Worm (Caenorhabditis elegans): ENCODE data around the gene C05C12.5.

Gene C05C12.5

ce11 chrIV:11298154-11299086 is 37.4 kb upstream of the C05C12.5 start, which contains the start of the genes B0035.15 and dnj-1:
Gene B0035.15 (minus strand): TSS chrIV:11298252.
Gene dnj-1 (plus strand): TSS chrIV:11299036.
- TF ChIP-seq unc-55 (GFP tag; optimal IDR thresholded peaks at IDR 0.05) = peak; percentile 80
- no peak for TF ChIP-seq skn-1 (tag; optimal IDR thresholded peaks at IDR 0.05)
- no peak for TF ChIP-seq lin-13 (GFP tag; optimal IDR thresholded peaks at IDR 0.05)
- TF ChIP-seq egl-27 (tag; optimal IDR thresholded peaks at IDR 0.05) = no peak
- TF ChIP-seq fos-1 (tag; optimal IDR thresholded peaks at IDR 0.05) = peak; percentile 67
- TF ChIP-seq blmp-1 (tag; optimal IDR thresholded peaks at IDR 0.05; ENCODE audit: insufficient read depth) = peak; percentile 51
- TF ChIP-seq zag-1 (tag; optimal IDR thresholded peaks at IDR 0.05) = no peak
- TF ChIP-seq nhr-129 (tag; optimal IDR thresholded peaks at IDR 0.05) = peak; percentile 8
- TF ChIP-seq gmeb-1 (tag; optimal IDR thresholded peaks at IDR 0.05) = peak; percentile 36
- peak; percentile 78 for TF ChIP-seq C34F6.9 (tag; optimal IDR thresholded peaks at IDR 0.05)
- TF ChIP-seq lsy-2 (tag; optimal IDR thresholded peaks at IDR 0.05) = peak in 1 of 2 experiments; percentile 52
- TF ChIP-seq ZK546.5 (tag; optimal IDR thresholded peaks at IDR 0.05) = no peak
- peak; percentile 43 for TF ChIP-seq crh-2 (tag; optimal IDR thresholded peaks at IDR 0.05)
- TF ChIP-seq ztf-11 (tag; optimal IDR thresholded peaks at IDR 0.05) = no peak
- no peak for TF ChIP-seq sma-3 (GFP tag; optimal IDR thresholded peaks at IDR 0.05)
- no peak for TF ChIP-seq nhr-12 (tag; optimal IDR thresholded peaks at IDR 0.05)
- no peak for TF ChIP-seq peb-1 (tag; optimal IDR thresholded peaks at IDR 0.05)
- peak; percentile 19 for TF ChIP-seq F13H6.1 (tag; optimal IDR thresholded peaks at IDR 0.05)

DNA sequence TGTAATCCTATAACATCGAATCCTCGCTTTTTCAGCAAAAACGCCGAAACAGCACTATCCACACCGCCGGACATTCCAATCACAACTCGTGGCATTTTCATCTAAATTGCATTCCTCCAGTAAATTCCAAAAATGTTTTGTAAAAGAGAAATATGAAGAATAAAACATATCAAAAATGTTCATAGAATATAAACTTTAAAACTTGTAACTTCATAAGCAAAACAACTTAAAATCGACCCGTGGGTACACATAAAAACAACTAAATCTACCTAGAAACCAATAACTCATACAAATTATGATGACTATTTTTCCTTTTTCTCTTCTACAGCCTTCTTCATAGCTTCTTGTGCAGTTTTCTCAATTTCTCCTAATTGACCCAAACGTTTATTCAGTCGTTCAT is 35.8 kb upstream of the C05C12.5 start, which contains the start of gene mttu-1:
TSS of gene mttu-1 (minus strand) at position 101 of the 400 bp plus-strand sequence.
- no peak for TF ChIP-seq ceh-16 (tag; optimal IDR thresholded peaks at IDR 0.05)
- TF ChIP-seq ztf-11 (tag; optimal IDR thresholded peaks at IDR 0.05) = no peak
- no peak for TF ChIP-seq ztf-4 (tag; optimal IDR thresholded peaks at IDR 0.05)
- TF ChIP-seq zag-1 (tag; optimal IDR thresholded peaks at IDR 0.05) = no peak
- no peak for TF ChIP-seq nhr-237 (tag; optimal IDR thresholded peaks at IDR 0.05)
- TF ChIP-seq lsy-2 (tag; optimal IDR thresholded peaks at IDR 0.05) = no peak

ce11 chrIV:11288965-11289364 is 28.0 kb upstream of the C05C12.5 start:
- TF ChIP-seq mdl-1 (tag; optimal IDR thresholded peaks at IDR 0.05) (no peak), nhr-129 (tag; optimal IDR thresholded peaks at IDR 0.05) (no peak), unc-55 (GFP tag; optimal IDR thresholded peaks at IDR 0.05) (no peak), F13H6.1 (tag; optimal IDR thresholded peaks at IDR 0.05) (no peak), ztf-4 (tag; optimal IDR thresholded peaks at IDR 0.05) (no peak), ZK546.5 (tag; optimal IDR thresholded peaks at IDR 0.05) (no peak), fos-1 (tag; optimal IDR thresholded peaks at IDR 0.05) (peak; percentile 98), nhr-12 (tag; optimal IDR thresholded peaks at IDR 0.05) (no peak), mbf-1 (tag; optimal IDR thresholded peaks at IDR 0.05) (no peak), ztf-1 (GFP tag; conservative IDR thresholded peaks at IDR 0.05) (no peak), nhr-21 (tag; optimal IDR thresholded peaks at IDR 0.05) (no peak), ztf-11 (tag; optimal IDR thresholded peaks at IDR 0.05) (no peak), lsy-2 (tag; optimal IDR thresholded peaks at IDR 0.05) (no peak), gmeb-1 (tag; optimal IDR thresholded peaks at IDR 0.05) (peak; percentile 45), peb-1 (tag; optimal IDR thresholded peaks at IDR 0.05) (no peak), sma-9 (GFP tag; optimal IDR thresholded peaks at IDR 0.05) (peak; percentile 20), sma-9 (tag; optimal IDR thresholded peaks at IDR 0.05) (no peak), ama-1 (optimal IDR thresholded peaks at IDR 0.05) (no peak), skn-1 (tag; optimal IDR thresholded peaks at IDR 0.05) (peak; percentile 23), crh-2 (tag; optimal IDR thresholded peaks at IDR 0.05) (peak; percentile 58), aly-2 (tag; optimal IDR thresholded peaks at IDR 0.05) (no peak)

ce11 chrIV:11287511-11287910 is 26.5 kb upstream of the C05C12.5 start, which contains the start of gene F54D1.6:
Gene F54D1.6 (plus strand): TSS chrIV:11287811.
- no peak for TF ChIP-seq blmp-1 (tag; optimal IDR thresholded peaks at IDR 0.05; ENCODE audit: insufficient read depth)

ce11 chrIV:11286112-11286511 is 25.1 kb upstream of the C05C12.5 start:
- TF ChIP-seq sma-9 (GFP tag; optimal IDR thresholded peaks at IDR 0.05) (no peak), sma-9 (tag; optimal IDR thresholded peaks at IDR 0.05) (no peak), fos-1 (tag; optimal IDR thresholded peaks at IDR 0.05) (peak; percentile 66)

DNA sequence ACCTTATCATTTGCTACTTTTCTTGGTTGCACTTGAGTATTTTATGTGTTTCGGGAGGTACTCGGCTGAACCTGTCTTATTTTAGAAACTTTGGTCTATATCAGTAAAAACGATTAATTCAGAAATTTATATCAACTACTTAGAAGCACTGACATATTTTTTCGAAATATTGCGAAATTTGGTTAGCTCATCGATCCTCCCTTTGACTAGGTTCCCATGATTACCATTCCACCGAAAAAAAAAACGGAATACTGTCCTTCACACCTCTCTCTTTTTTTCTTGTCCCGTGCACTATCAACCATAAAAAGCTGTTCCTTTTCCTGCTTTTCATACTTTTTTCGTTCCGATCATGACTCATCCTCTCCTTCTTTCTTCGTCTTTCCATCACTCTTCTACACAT is 24.3 kb upstream of the C05C12.5 start:
- TF ChIP-seq skn-1 (tag; optimal IDR thresholded peaks at IDR 0.05) (no peak), sma-9 (GFP tag; optimal IDR thresholded peaks at IDR 0.05) (no peak), sma-9 (tag; optimal IDR thresholded peaks at IDR 0.05) (no peak), nhr-11 (tag; optimal IDR thresholded peaks at IDR 0.05) (no peak), nhr-21 (tag; optimal IDR thresholded peaks at IDR 0.05) (no peak), aly-2 (tag; optimal IDR thresholded peaks at IDR 0.05) (no peak), ztf-11 (tag; optimal IDR thresholded peaks at IDR 0.05) (no peak)

All from whole organism, L2 larva.